Worm (Caenorhabditis elegans) whole organism, L2 larva: ENCODE results near the gene par-5.

Source experiments
- C34F6.9 ChIP-seq: fragments of 150-350 bp; optimal IDR thresholded peaks from 2 replicates; lab custom pipeline; 2014; ENCODE audit warnings: missing biosample characterization, missing genetic modification characterization
- F13H6.1 ChIP-seq: sonication (generic microtip); optimal IDR thresholded peaks from 2 replicates; lab custom pipeline; 2016; ENCODE audit warnings: missing genetic modification characterization, missing compliant biosample characterization
- R02D3.7 ChIP-seq: fragments of 150-350 bp; optimal IDR thresholded peaks from 2 replicates; lab custom pipeline; 2014; ENCODE audit warnings: missing biosample characterization, missing genetic modification characterization
- Y55F3AM.14 ChIP-seq: fragments of 200-800 bp; sonication (Bioruptor generic); optimal IDR thresholded peaks from 2 replicates; lab custom pipeline; 2018; ENCODE audit warnings: mild to moderate bottlenecking, missing genetic modification characterization, missing compliant biosample characterization
- ZK546.5 ChIP-seq: sonication (generic microtip); optimal IDR thresholded peaks from 2 replicates; lab custom pipeline; 2017; ENCODE audit warnings: missing biosample characterization, missing genetic modification characterization
- alr-1 ChIP-seq: fragments of 150-350 bp; optimal IDR thresholded peaks from 2 replicates; lab custom pipeline; 2014; ENCODE audit warnings: missing biosample characterization, missing genetic modification characterization
- blmp-1 ChIP-seq: sonication (generic microtip); optimal IDR thresholded peaks from 2 replicates; lab custom pipeline; 2017; ENCODE audit warnings: missing genetic modification characterization, mild to moderate bottlenecking, missing compliant biosample characterization, antibody characterized with exemption, moderate library complexity; ENCODE audit not compliant: insufficient read depth
- ceh-16 ChIP-seq: fragments of 150-350 bp; optimal IDR thresholded peaks from 2 replicates; lab custom pipeline; 2014; ENCODE audit warnings: missing biosample characterization, missing genetic modification characterization
- ceh-82 ChIP-seq: fragments of 150-350 bp; optimal IDR thresholded peaks from 2 replicates; lab custom pipeline; 2014; ENCODE audit warnings: missing biosample characterization, missing genetic modification characterization
- crh-2 ChIP-seq: sonication (generic microtip); optimal IDR thresholded peaks from 2 replicates; lab custom pipeline; 2017; ENCODE audit warnings: missing biosample characterization, missing genetic modification characterization
- dmd-4 ChIP-seq: sonication (generic microtip); optimal IDR thresholded peaks from 2 replicates; lab custom pipeline; 2017; ENCODE audit warnings: missing biosample characterization, missing genetic modification characterization
- egl-27 ChIP-seq: sonication (generic microtip); optimal IDR thresholded peaks from 3 replicates; lab custom pipeline; 2017; ENCODE audit warnings: missing biosample characterization, missing genetic modification reagents, missing genetic modification characterization
- elt-1 ChIP-seq: fragments of 150-350 bp; optimal IDR thresholded peaks from 2 replicates; lab custom pipeline; 2014; ENCODE audit warnings: missing biosample characterization, missing genetic modification characterization
- elt-3 ChIP-seq: sonication (generic microtip); optimal IDR thresholded peaks from 2 replicates; lab custom pipeline; 2017; ENCODE audit warnings: missing biosample characterization, missing genetic modification characterization
- fos-1 ChIP-seq: fragments of 150-350 bp; optimal IDR thresholded peaks from 2 replicates; lab custom pipeline; 2014; ENCODE audit warnings: missing biosample characterization, missing genetic modification characterization
- lin-11 ChIP-seq: fragments of 150-350 bp; sonication (generic microtip); optimal IDR thresholded peaks from 2 replicates; lab custom pipeline; 2014; ENCODE audit warnings: missing biosample characterization, missing genetic modification characterization, inconsistent platforms, mixed read lengths
- lin-13 ChIP-seq: fragments of 150-350 bp; optimal IDR thresholded peaks from 2 replicates; lab custom pipeline; 2014; ENCODE audit warnings: missing biosample characterization, missing genetic modification reagents, missing genetic modification characterization
- lsy-2 ChIP-seq, 2 experiments: fragments of 150-350 bp in 1 of 2; sonication (generic microtip) in 1 of 2; optimal IDR thresholded peaks; 2 replicates each; lab custom pipeline; 2014 to 2017; ENCODE audit warnings: missing biosample characterization in 2 of 2, missing genetic modification characterization in 2 of 2
- mab-5 ChIP-seq: fragments of 150-350 bp; optimal IDR thresholded peaks from 2 replicates; lab custom pipeline; 2014; ENCODE audit warnings: missing biosample characterization, missing genetic modification characterization
- mbf-1 ChIP-seq: sonication (generic microtip); optimal IDR thresholded peaks from 2 replicates; lab custom pipeline; 2017; ENCODE audit warnings: missing biosample characterization, missing genetic modification characterization
- nhr-10 ChIP-seq: sonication (generic microtip); optimal IDR thresholded peaks from 2 replicates; lab custom pipeline; 2017; ENCODE audit warnings: missing biosample characterization, missing genetic modification characterization
- nhr-11 ChIP-seq: fragments of 150-350 bp; optimal IDR thresholded peaks from 2 replicates; lab custom pipeline; 2014; ENCODE audit warnings: missing biosample characterization, missing genetic modification characterization
- nhr-12 ChIP-seq: fragments of 150-350 bp; optimal IDR thresholded peaks from 2 replicates; lab custom pipeline; 2014; ENCODE audit warnings: missing biosample characterization, missing genetic modification characterization
- nhr-129 ChIP-seq: fragments of 150-350 bp; optimal IDR thresholded peaks from 2 replicates; lab custom pipeline; 2014; ENCODE audit warnings: missing biosample characterization, missing genetic modification characterization
- nhr-21 ChIP-seq: fragments of 150-350 bp; optimal IDR thresholded peaks from 2 replicates; lab custom pipeline; 2014; ENCODE audit warnings: missing biosample characterization, missing genetic modification characterization
- nhr-23 ChIP-seq: fragments of 150-350 bp; optimal IDR thresholded peaks from 2 replicates; lab custom pipeline; 2014; ENCODE audit warnings: missing biosample characterization, missing genetic modification reagents, missing genetic modification characterization
- nhr-25 ChIP-seq: fragments of 150-350 bp; sonication (generic microtip); optimal IDR thresholded peaks from 3 replicates; lab custom pipeline; 2014; ENCODE audit warnings: missing biosample characterization, missing genetic modification characterization
- nhr-6 ChIP-seq: fragments of 150-350 bp; optimal IDR thresholded peaks from 2 replicates; lab custom pipeline; 2014; ENCODE audit warnings: missing biosample characterization, missing genetic modification characterization
- nhr-77 ChIP-seq: fragments of 150-350 bp; optimal IDR thresholded peaks from 2 replicates; lab custom pipeline; 2014; ENCODE audit warnings: missing biosample characterization, missing genetic modification characterization
- peb-1 ChIP-seq: fragments of 150-350 bp; optimal IDR thresholded peaks from 2 replicates; lab custom pipeline; 2014; ENCODE audit warnings: missing biosample characterization, missing genetic modification characterization
- sma-3 ChIP-seq: sonication (generic microtip); optimal IDR thresholded peaks from 2 replicates; lab custom pipeline; 2016; ENCODE audit warnings: missing genetic modification reagents, missing genetic modification characterization, missing compliant biosample characterization
- sma-9 ChIP-seq, 2 experiments: fragments of 150-350 bp in 1 of 2; sonication (generic microtip) in 1 of 2; optimal IDR thresholded peaks; 2 replicates each; lab custom pipeline; 2014 to 2016; ENCODE audit warnings: missing genetic modification characterization in 2 of 2, mild to moderate bottlenecking in 1 of 2, missing biosample characterization in 1 of 2, missing compliant biosample characterization in 1 of 2, missing genetic modification reagents in 1 of 2, moderate library complexity in 1 of 2
- snpc-4 ChIP-seq: fragments of 150-350 bp; optimal IDR thresholded peaks from 2 replicates; lab custom pipeline; 2014; ENCODE audit warnings: missing biosample characterization, missing genetic modification characterization
- unc-55 ChIP-seq: fragments of 150-350 bp; sonication (generic microtip); optimal IDR thresholded peaks from 3 replicates; lab custom pipeline; 2014; ENCODE audit warnings: missing biosample characterization, missing genetic modification reagents, missing genetic modification characterization
- unc-62 ChIP-seq: fragments of 150-350 bp; optimal IDR thresholded peaks from 2 replicates; lab custom pipeline; 2014; ENCODE audit warnings: missing biosample characterization, missing genetic modification reagents, missing genetic modification characterization
- zag-1 ChIP-seq: fragments of 150-350 bp; optimal IDR thresholded peaks from 2 replicates; lab custom pipeline; 2014; ENCODE audit warnings: missing biosample characterization, missing genetic modification characterization
- ztf-1 ChIP-seq: fragments of 200-800 bp; sonication (Bioruptor generic); conservative IDR thresholded peaks from 2 replicates; pipeline ENCODE4 v1.3.6; 2022; ENCODE audit warnings: missing genetic modification characterization, missing compliant biosample characterization
- ztf-11 ChIP-seq: sonication (generic microtip); optimal IDR thresholded peaks from 2 replicates; lab custom pipeline; 2017; ENCODE audit warnings: missing biosample characterization, missing genetic modification characterization
- ztf-4 ChIP-seq: fragments of 150-350 bp; optimal IDR thresholded peaks from 2 replicates; lab custom pipeline; 2014; ENCODE audit warnings: missing biosample characterization, missing genetic modification characterization

The par-5 gene

DNA sequence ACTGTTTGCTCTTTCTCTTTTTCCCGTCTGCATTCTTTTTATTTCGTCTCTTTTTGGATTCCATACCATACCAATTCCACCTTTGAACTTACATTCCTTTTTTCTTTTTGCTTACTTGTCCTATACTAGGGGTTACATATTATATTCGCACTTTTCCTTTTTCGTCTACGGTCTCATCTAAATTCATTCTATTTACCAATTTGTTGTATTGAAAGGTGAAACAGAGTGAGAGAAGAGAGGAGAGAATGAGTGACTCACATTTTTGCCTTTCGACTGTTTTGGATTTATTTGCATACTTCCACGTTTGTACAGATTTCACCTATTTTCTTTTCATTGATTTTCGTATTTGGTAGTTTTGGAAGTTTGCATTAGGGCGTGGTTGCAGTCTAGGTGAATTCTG lies 41.7 kb upstream of the par-5 start:
- TF ChIP-seq egl-27: no peak
- TF ChIP-seq nhr-6 (tag; lab: Kevin White, UChicago): no peak
- TF ChIP-seq fos-1: peak; percentile 42
- TF ChIP-seq C34F6.9 (tag; lab: Kevin White, UChicago): peak; percentile 2
- no peak for TF ChIP-seq nhr-10 (tag; lab: Kevin White, UChicago)
- no peak for TF ChIP-seq lin-13
- TF ChIP-seq peb-1 (tag; lab: Kevin White, UChicago): no peak
- no peak for TF ChIP-seq lsy-2 (tag; optimal IDR thresholded peaks at IDR 0.05; lab: Kevin White, UChicago)
- no peak for TF ChIP-seq sma-9 (GFP tag; optimal IDR thresholded peaks at IDR 0.05; lab: Kevin White, UChicago)
- TF ChIP-seq sma-9 (tag; optimal IDR thresholded peaks at IDR 0.05; lab: Kevin White, UChicago): no peak
- peak; percentile 12 for TF ChIP-seq F13H6.1 (tag; lab: Kevin White, UChicago)
- no peak for TF ChIP-seq nhr-12 (tag; lab: Kevin White, UChicago)

DNA sequence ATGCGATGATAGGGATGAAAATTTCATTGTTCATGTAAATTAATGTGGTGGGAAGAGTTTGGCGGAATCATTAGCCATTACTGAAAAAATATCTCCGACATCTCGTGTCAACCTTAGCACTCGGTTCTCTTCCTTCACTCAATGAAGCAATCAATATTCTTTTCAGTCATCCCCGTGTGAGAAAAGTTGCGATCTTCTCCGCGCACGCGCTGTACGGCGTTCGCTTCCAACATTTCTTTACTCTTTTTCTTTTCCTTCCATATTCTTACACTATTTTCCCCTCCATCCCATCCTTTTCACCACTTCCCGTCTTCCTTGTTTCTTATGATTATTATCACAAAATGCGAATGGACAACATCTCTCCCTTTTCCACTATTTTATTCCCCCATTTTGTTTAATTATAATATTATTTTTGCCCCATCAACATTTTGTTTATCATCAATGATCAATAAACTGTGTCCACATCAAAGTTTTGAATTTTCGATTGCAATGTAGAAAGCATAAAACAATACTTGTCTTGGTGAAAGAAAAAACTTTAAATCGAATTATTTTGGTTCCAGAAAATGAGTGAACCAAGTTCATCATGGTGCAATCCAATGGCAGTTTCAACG lies 38.4 kb upstream of the par-5 start, which contains the start of gene mob-1:
mob-1 (plus strand) TSS at position 561 of the 611 bp plus-strand sequence.
- TF ChIP-seq ztf-4 (tag; lab: Kevin White, UChicago) (no peak), unc-55 (peak; percentile 49), fos-1 (no peak), unc-62 (GFP tag; lab: Kevin White, UChicago) (no peak), R02D3.7 (no peak), nhr-21 (tag; lab: Kevin White, UChicago) (peak; percentile 10), ztf-11 (no peak), nhr-6 (tag; lab: Kevin White, UChicago) (no peak), elt-3 (no peak), nhr-77 (tag; lab: Kevin White, UChicago) (no peak), snpc-4 (tag; lab: Kevin White, UChicago) (no peak), peb-1 (tag; lab: Kevin White, UChicago) (no peak), egl-27 (no peak), ZK546.5 (tag; lab: Kevin White, UChicago) (no peak), Y55F3AM.14 (GFP tag; lab: Kevin White, UChicago) (no peak), lin-11 (no peak), mbf-1 (no peak), dmd-4 (no peak), blmp-1 (peak; percentile 8), nhr-25 (tag; lab: Kevin White, UChicago) (peak; percentile 15), nhr-12 (tag; lab: Kevin White, UChicago) (no peak), ceh-82 (no peak), nhr-129 (tag; lab: Kevin White, UChicago) (no peak), ceh-16 (no peak), nhr-23 (no peak), lin-13 (no peak), sma-9 (GFP tag; optimal IDR thresholded peaks at IDR 0.05; lab: Kevin White, UChicago) (no peak), sma-9 (tag; optimal IDR thresholded peaks at IDR 0.05; lab: Kevin White, UChicago) (no peak), crh-2 (peak; percentile 24), sma-3 (GFP tag; lab: Kevin White, UChicago) (no peak), mab-5 (tag; lab: Kevin White, UChicago) (no peak), nhr-11 (tag; lab: Kevin White, UChicago) (no peak), F13H6.1 (tag; lab: Kevin White, UChicago) (no peak), zag-1 (no peak), alr-1 (tag; lab: Kevin White, UChicago) (no peak)

ce11 chrIV:11858142-11858541 lies 36.4 kb upstream of the par-5 start, which contains the start of gene let-92:
let-92 (plus strand) TSS chrIV:11858442.
- TF ChIP-seq nhr-21 (tag; lab: Kevin White, UChicago) (no peak), ztf-1 (GFP tag; lab: Robert Waterston, UW) (no peak), lin-13 (no peak), nhr-77 (tag; lab: Kevin White, UChicago) (no peak), nhr-10 (tag; lab: Kevin White, UChicago) (no peak), ceh-16 (no peak), zag-1 (no peak), elt-1 (no peak)
